Fruit fly (Drosophila melanogaster) whole organism, wandering third instar larva: ENCODE measurements around the gene Yp1.

ENCODE experiments used
- Abd-B ChIP-seq: fragments of >200 bp; optimal IDR thresholded peaks from 2 replicates; lab custom pipeline; 2017; ENCODE audit warnings: missing biosample characterization, missing genetic modification characterization
- CG32264 ChIP-seq: fragments of 200-800 bp; sonication (Bioruptor generic); optimal IDR thresholded peaks from 2 replicates; lab custom pipeline; 2016; ENCODE audit warnings: missing biosample characterization, missing genetic modification characterization
- CG9705 ChIP-seq: fragments of 200-800 bp; sonication (Bioruptor generic); optimal IDR thresholded peaks from 2 replicates; lab custom pipeline; 2018; ENCODE audit warnings: missing biosample characterization, mild to moderate bottlenecking, missing genetic modification characterization
- CrebA ChIP-seq: fragments of 200-800 bp; sonication (Bioruptor generic); optimal IDR thresholded peaks from 2 replicates; lab custom pipeline; 2016; ENCODE audit warnings: missing biosample characterization, mild to moderate bottlenecking, missing genetic modification characterization, borderline replicate concordance
- Dfd ChIP-seq: fragments of >200 bp; optimal IDR thresholded peaks from 2 replicates; lab custom pipeline; 2017; ENCODE audit warnings: missing biosample characterization, missing genetic modification characterization
- Dif ChIP-seq: fragments of 200-275, 200-300 bp; sonication (Bioruptor generic); optimal IDR thresholded peaks from 2 replicates; lab custom pipeline; 2018; ENCODE audit warnings: missing biosample characterization, missing genetic modification characterization; ENCODE audit not compliant: partially characterized antibody
- GATAd ChIP-seq: sonication (Bioruptor generic); optimal IDR thresholded peaks from 2 replicates; lab custom pipeline; 2016; ENCODE audit warnings: missing biosample characterization, missing genetic modification characterization
- HLH106 ChIP-seq: fragments of 200-800 bp; optimal IDR thresholded peaks from 3 replicates; lab custom pipeline; 2019; ENCODE audit warnings: missing biosample characterization, mild to moderate bottlenecking, missing genetic modification characterization, moderate library complexity
- Hnf4 ChIP-seq: fragments of 200-800 bp; sonication (Bioruptor generic); optimal IDR thresholded peaks from 2 replicates; lab custom pipeline; 2016; ENCODE audit warnings: missing biosample characterization, mild to moderate bottlenecking, missing genetic modification characterization
- Hr78 ChIP-seq: fragments of >200 bp; optimal IDR thresholded peaks from 2 replicates; lab custom pipeline; 2017; ENCODE audit warnings: missing biosample characterization, missing genetic modification characterization
- Hr83 ChIP-seq: fragments of 200-300 bp; sonication (Bioruptor generic); optimal IDR thresholded peaks from 2 replicates; lab custom pipeline; 2016; ENCODE audit warnings: missing biosample characterization, mild to moderate bottlenecking, missing genetic modification characterization, moderate library complexity; ENCODE audit not compliant: poor library complexity, severe bottlenecking
- Jra ChIP-seq: sonication (Bioruptor generic); optimal IDR thresholded peaks from 2 replicates; lab custom pipeline; 2016; ENCODE audit warnings: missing biosample characterization, missing genetic modification characterization
- Mio ChIP-seq: sonication (Bioruptor generic); optimal IDR thresholded peaks from 2 replicates; lab custom pipeline; 2016; ENCODE audit warnings: missing biosample characterization, missing genetic modification characterization
- Myc ChIP-seq: fragments of >200 bp; optimal IDR thresholded peaks from 2 replicates; lab custom pipeline; 2017
- N ChIP-seq: fragments of >200 bp; optimal IDR thresholded peaks from 2 replicates; lab custom pipeline; 2018; ENCODE audit warnings: missing biosample characterization, missing external identifiers, missing genetic modification characterization
- OdsH ChIP-seq: fragments of 200-800 bp; sonication (Bioruptor generic); optimal IDR thresholded peaks from 2 replicates; lab custom pipeline; 2016; ENCODE audit warnings: missing biosample characterization, mild to moderate bottlenecking, missing genetic modification characterization
- Rel ChIP-seq, 2 experiments: fragments of 200-800 bp; sonication (Bioruptor generic) in 1 of 2; optimal IDR thresholded peaks; 2 replicates in 1 of 2; 3 replicates in 1 of 2; lab custom pipeline; 2016 to 2019; ENCODE audit warnings: mild to moderate bottlenecking in 2 of 2, missing biosample characterization in 2 of 2, missing genetic modification characterization in 2 of 2, moderate library complexity in 1 of 2
- Sp1 ChIP-seq: fragments of 200-800 bp; sonication (Bioruptor generic); optimal IDR thresholded peaks from 3 replicates; lab custom pipeline; 2019; ENCODE audit warnings: missing biosample characterization, mild to moderate bottlenecking, missing genetic modification characterization, moderate library complexity
- Vsx2 ChIP-seq: fragments of 200-300, 225-300 bp; sonication (Bioruptor generic); optimal IDR thresholded peaks from 2 replicates; lab custom pipeline; 2018; ENCODE audit warnings: missing biosample characterization, missing genetic modification characterization; ENCODE audit not compliant: partially characterized antibody
- br ChIP-seq: fragments of 200-800 bp; sonication (Bioruptor generic); optimal IDR thresholded peaks from 2 replicates; lab custom pipeline; 2016; ENCODE audit warnings: missing biosample characterization, missing genetic modification characterization
- brk ChIP-seq: fragments of 200-800 bp; sonication (Bioruptor generic); optimal IDR thresholded peaks from 2 replicates; lab custom pipeline; 2016; ENCODE audit warnings: missing biosample characterization, mild to moderate bottlenecking, missing genetic modification characterization
- dl ChIP-seq, 2 experiments: fragments of 175-275, 200-275 bp in 1 of 2; fragments of 200-275 bp in 1 of 2; sonication (Bioruptor generic); optimal IDR thresholded peaks; lab custom pipeline; 2018; ENCODE audit warnings: mild to moderate bottlenecking in 2 of 2, missing biosample characterization in 2 of 2, missing genetic modification characterization in 2 of 2, moderate library complexity in 2 of 2; ENCODE audit not compliant: partially characterized antibody in 2 of 2, insufficient read depth in 1 of 2
- dmrt93B ChIP-seq: fragments of 200-800 bp; sonication (Bioruptor generic); optimal IDR thresholded peaks from 2 replicates; lab custom pipeline; 2018; ENCODE audit warnings: missing biosample characterization, mild to moderate bottlenecking, missing genetic modification characterization
- dsf ChIP-seq: sonication (Bioruptor generic); optimal IDR thresholded peaks from 2 replicates; lab custom pipeline; 2016; ENCODE audit warnings: missing biosample characterization, missing genetic modification characterization, borderline replicate concordance
- ey ChIP-seq: fragments of 200-800 bp; sonication (Bioruptor generic); optimal IDR thresholded peaks from 2 replicates; lab custom pipeline; 2016; ENCODE audit warnings: missing biosample characterization, missing genetic modification characterization
- foxo ChIP-seq, 2 experiments: fragments of 200-800 bp; sonication (Bioruptor generic); optimal IDR thresholded peaks; 2 replicates in 1 of 2; 3 replicates in 1 of 2; lab custom pipeline; 2016 to 2017; ENCODE audit warnings: missing biosample characterization in 2 of 2, missing genetic modification characterization in 2 of 2
- fru ChIP-seq: fragments of 200-800 bp; sonication (Bioruptor generic); optimal IDR thresholded peaks from 3 replicates; lab custom pipeline; 2016; ENCODE audit warnings: missing biosample characterization, mild to moderate bottlenecking, missing genetic modification characterization
- h ChIP-seq: fragments of 200-800 bp; sonication (Bioruptor generic); optimal IDR thresholded peaks from 3 replicates; lab custom pipeline; 2016; ENCODE audit warnings: missing biosample characterization, mild to moderate bottlenecking, missing genetic modification characterization
- jim ChIP-seq: fragments of 175-275, 200-325 bp; sonication (Bioruptor generic); optimal IDR thresholded peaks from 2 replicates; lab custom pipeline; 2016; ENCODE audit warnings: missing biosample characterization, mild to moderate bottlenecking, missing genetic modification characterization
- lola ChIP-seq: fragments of >200 bp; optimal IDR thresholded peaks from 2 replicates; lab custom pipeline; 2017; ENCODE audit warnings: missing biosample characterization, missing genetic modification characterization
- pan ChIP-seq: fragments of >200 bp; optimal IDR thresholded peaks from 2 replicates; lab custom pipeline; 2017
- psq ChIP-seq: fragments of 200-800 bp; sonication (Bioruptor generic); optimal IDR thresholded peaks from 3 replicates; lab custom pipeline; 2017; ENCODE audit warnings: missing biosample characterization, mild to moderate bottlenecking, missing genetic modification characterization, moderate library complexity
- rgr ChIP-seq: fragments of 200-800 bp; sonication (Bioruptor generic); optimal IDR thresholded peaks from 3 replicates; lab custom pipeline; 2016; ENCODE audit warnings: missing biosample characterization, mild to moderate bottlenecking, missing genetic modification characterization
- sage ChIP-seq: fragments of 200-800 bp; sonication (Bioruptor generic); optimal IDR thresholded peaks from 2 replicates; lab custom pipeline; 2016; ENCODE audit warnings: missing biosample characterization, mild to moderate bottlenecking, missing genetic modification characterization
- sv ChIP-seq: fragments of 200-800 bp; sonication (Bioruptor generic); optimal IDR thresholded peaks from 3 replicates; lab custom pipeline; 2016; ENCODE audit warnings: missing biosample characterization, missing genetic modification characterization
- tai ChIP-seq: sonication (Bioruptor generic); optimal IDR thresholded peaks from 2 replicates; lab custom pipeline; 2016; ENCODE audit warnings: missing biosample characterization, missing genetic modification characterization
- usp ChIP-seq: fragments of >200 bp; optimal IDR thresholded peaks from 2 replicates; lab custom pipeline; 2017; ENCODE audit warnings: missing biosample characterization, missing genetic modification characterization
- woc ChIP-seq: sonication (Bioruptor generic); optimal IDR thresholded peaks from 2 replicates; lab custom pipeline; 2016; ENCODE audit warnings: missing biosample characterization, mild to moderate bottlenecking, missing genetic modification characterization

The Yp1 gene

DNA sequence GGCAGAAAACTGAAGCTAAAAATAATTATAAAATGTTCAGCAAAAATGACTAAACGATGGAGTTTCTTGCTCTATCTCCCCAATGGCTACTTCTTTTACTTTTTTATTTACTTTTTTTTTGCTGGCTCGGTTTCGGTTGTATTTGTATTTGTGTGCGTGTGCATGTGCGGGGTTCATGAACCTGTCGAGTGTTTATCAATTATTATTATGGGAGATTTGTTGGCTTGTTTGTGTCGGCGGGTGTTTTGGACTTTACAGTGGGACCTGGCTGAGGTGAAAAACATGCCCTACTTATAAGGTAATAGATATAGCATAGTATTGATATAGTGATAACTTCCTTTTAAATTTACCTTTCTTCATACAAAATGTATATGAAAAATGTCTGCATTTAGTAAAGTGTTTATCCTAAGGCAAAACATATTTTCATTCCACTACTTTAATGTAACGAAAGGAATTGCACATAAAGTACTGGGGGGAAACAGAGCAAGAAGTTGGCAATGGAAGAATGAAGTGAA, 50.0 kb downstream of the Yp1 start:
- TF ChIP-seq dsf (GFP tag; lab: Kevin White, UChicago) (no peak), Hr83 (GFP tag; lab: Kevin White, UChicago) (no peak), Vsx2 (GFP tag; lab: Kevin White, UChicago) (no peak), Mio (GFP tag; lab: Kevin White, UChicago) (no peak), lola (GFP tag; lab: Kevin White, UChicago) (no peak), woc (peak; percentile 3), pan (lab: Kevin White, UChicago) (no peak), sage (GFP tag; lab: Kevin White, UChicago) (no peak), Abd-B (no peak), jim (GFP tag; lab: Kevin White, UChicago) (no peak), brk (no peak), N (no peak), CrebA (GFP tag; lab: Kevin White, UChicago) (no peak), Rel (GFP tag; optimal IDR thresholded peaks at IDR 0.05; lab: Kevin White, UChicago) (no peak), Rel (tag; optimal IDR thresholded peaks at IDR 0.05; lab: Kevin White, UChicago) (no peak), dmrt93B (GFP tag; lab: Kevin White, UChicago) (no peak), GATAd (no peak), rgr (GFP tag; lab: Kevin White, UChicago) (peak; percentile 17), Myc (lab: Kevin White, UChicago) (no peak), Dfd (GFP tag; lab: Kevin White, UChicago) (no peak), Hr78 (GFP tag; lab: Kevin White, UChicago) (no peak), Jra (GFP tag; lab: Kevin White, UChicago) (no peak), usp (GFP tag; lab: Kevin White, UChicago) (no peak), psq (peak; percentile 49), sv (GFP tag; lab: Kevin White, UChicago) (no peak), dl (GFP tag; optimal IDR thresholded peaks at IDR 0.05; lab: Kevin White, UChicago; ENCODE audit: insufficient read depth in 1 of 2, partially characterized antibody in 2 of 2) (no peak), Sp1 (no peak), OdsH (no peak), fru (no peak), ey (GFP tag; lab: Kevin White, UChicago) (peak; percentile 36), CG32264 (GFP tag; lab: Kevin White, UChicago) (no peak), br (peak; percentile 3), tai (GFP tag; lab: Kevin White, UChicago) (no peak), foxo (GFP tag; optimal IDR thresholded peaks at IDR 0.05; lab: Kevin White, UChicago) (peak in 1 of 2 experiments; percentile 23), CG9705 (GFP tag; lab: Kevin White, UChicago) (no peak), h (peak; percentile 11), HLH106 (tag; lab: Kevin White, UChicago) (peak; percentile 52), Dif (GFP tag; lab: Kevin White, UChicago) (no peak), Hnf4 (GFP tag; lab: Kevin White, UChicago) (no peak)
- TF ChIP-seq, all 38 proteins: peak for 8

DNA sequence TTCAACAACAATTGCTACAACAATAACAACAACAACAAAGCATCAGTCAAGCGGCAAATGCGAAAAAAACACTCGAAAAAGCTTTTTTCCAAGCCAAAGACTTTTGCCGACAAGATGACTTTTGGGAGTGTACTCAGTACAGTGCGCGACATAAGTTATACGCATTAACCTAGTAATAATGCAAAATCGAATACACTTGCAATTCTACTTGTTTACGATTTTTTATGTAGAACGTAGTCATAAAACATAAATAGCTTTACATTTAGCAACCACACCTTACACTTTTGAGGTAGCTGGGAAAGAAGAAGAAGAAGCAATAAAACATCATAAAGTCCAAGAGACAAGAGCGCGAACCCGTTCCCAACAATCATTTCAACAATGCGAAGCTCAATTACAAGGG, 50.9 kb downstream of the Yp1 start:
- TF ChIP-seq dsf (GFP tag; lab: Kevin White, UChicago) (no peak), dmrt93B (GFP tag; lab: Kevin White, UChicago) (peak; percentile 30), OdsH (peak; percentile 32), CG9705 (GFP tag; lab: Kevin White, UChicago) (no peak), sage (GFP tag; lab: Kevin White, UChicago) (no peak), jim (GFP tag; lab: Kevin White, UChicago) (no peak), psq (no peak), fru (peak; percentile 50), foxo (GFP tag; optimal IDR thresholded peaks at IDR 0.05; lab: Kevin White, UChicago) (peak in 1 of 2 experiments; percentile 57), GATAd (no peak), Sp1 (peak; percentile 42), Dfd (GFP tag; lab: Kevin White, UChicago) (no peak), HLH106 (tag; lab: Kevin White, UChicago) (peak; percentile 77), N (no peak), Mio (GFP tag; lab: Kevin White, UChicago) (no peak), Hnf4 (GFP tag; lab: Kevin White, UChicago) (peak; percentile 19), ey (GFP tag; lab: Kevin White, UChicago) (peak; percentile 47), woc (peak; percentile 29), rgr (GFP tag; lab: Kevin White, UChicago) (peak; percentile 38), CG32264 (GFP tag; lab: Kevin White, UChicago) (peak; percentile 9), Hr78 (GFP tag; lab: Kevin White, UChicago) (no peak), h (peak; percentile 60), br (peak; percentile 20), tai (GFP tag; lab: Kevin White, UChicago) (no peak)
